Fruit fly (Drosophila melanogaster) whole organism, adult: ENCODE results near the gene hng2.
A peak's percentile ranks its signal among the peaks of the same experiment; 100 is the strongest.

Source experiments
- kay ChIP-seq: fragments of 200-800 bp; sonication (Bioruptor generic); peaks from one replicate; lab custom pipeline; 2016; ENCODE audit warnings: missing biosample characterization, missing genetic modification characterization, borderline replicate concordance
- tj ChIP-seq: fragments of 200-800 bp; sonication (Bioruptor generic); optimal IDR thresholded peaks from 3 replicates; lab custom pipeline; 2017; ENCODE audit warnings: missing biosample characterization, mild to moderate bottlenecking, missing genetic modification characterization, moderate library complexity

dm6 chr3R:8814029-8814647, 8.0 kb downstream of the hng2 start:
- TF ChIP-seq tj (GFP tag; lab: Kevin White, UChicago) (peak; percentile 89), kay (GFP tag; lab: Kevin White, UChicago) (peak; percentile 76)
